Worm (Caenorhabditis elegans): ENCODE results near the gene srd-31.

The srd-31 gene

ce11 chrV:7675904-7676303 lies 41.3 kb upstream of the srd-31 start, which contains the start of gene C12D5.3:
TSS of gene C12D5.3 (plus strand) at chrV:7676204.
- no peak for TF ChIP-seq ttx-3 (tag; optimal IDR thresholded peaks at IDR 0.05)
- no peak for TF ChIP-seq ceh-14 (tag; optimal IDR thresholded peaks at IDR 0.05)
- no peak for TF ChIP-seq nhr-232 (tag; optimal IDR thresholded peaks at IDR 0.05)
- no peak for TF ChIP-seq ceh-19 (GFP tag; optimal IDR thresholded peaks at IDR 0.05)
- TF ChIP-seq pha-2 (tag; optimal IDR thresholded peaks at IDR 0.05): no peak

ce11 chrV:7672258-7672657 lies 37.7 kb upstream of the srd-31 start, which contains the start of gene C12D5.4:
TSS of gene C12D5.4 (plus strand) at chrV:7672558.
- no peak for TF ChIP-seq dve-1 (tag; optimal IDR thresholded peaks at IDR 0.05)

- TF ChIP-seq mec-3 (tag; optimal IDR thresholded peaks at IDR 0.05; ENCODE audit: borderline replicate concordance) (no peak), unc-42 (tag; optimal IDR thresholded peaks at IDR 0.05) (no peak), lim-6 (tag; optimal IDR thresholded peaks at IDR 0.05) (no peak), ceh-48 (tag; optimal IDR thresholded peaks at IDR 0.05) (no peak), hlh-30 (tag; optimal IDR thresholded peaks at IDR 0.05; ENCODE audit: insufficient read depth) (no peak), pqm-1 (tag; optimal IDR thresholded peaks at IDR 0.05) (no peak), K02D7.2 (tag; optimal IDR thresholded peaks at IDR 0.05) (no peak), C38D4.7 (GFP tag; optimal IDR thresholded peaks at IDR 0.05) (no peak), hlh-15 (tag; optimal IDR thresholded peaks at IDR 0.05) (no peak), fkh-10 (GFP tag; optimal IDR thresholded peaks at IDR 0.05) (no peak), ama-1 (optimal IDR thresholded peaks at IDR 0.05) (no peak), ceh-6 (GFP tag; optimal IDR thresholded peaks at IDR 0.05) (no peak), pha-2 (tag; optimal IDR thresholded peaks at IDR 0.05) (no peak), ceh-30 (tag; optimal IDR thresholded peaks at IDR 0.05) (no peak), elt-4 (tag; optimal IDR thresholded peaks at IDR 0.05) (no peak), ceh-19 (GFP tag; optimal IDR thresholded peaks at IDR 0.05) (no peak), syd-9 (tag; optimal IDR thresholded peaks at IDR 0.05) (no peak), hlh-8 (tag; optimal IDR thresholded peaks at IDR 0.05) (no peak), unc-86 (tag; optimal IDR thresholded peaks at IDR 0.05) (no peak)
Observed at ce11 chrV:7667940-7668339, 33.4 kb upstream of the srd-31 start, which contains the start of gene C12D5.5. TSS of gene C12D5.5 (plus strand) at chrV:7668240.

ce11 chrV:7653567-7653966 lies 19.0 kb upstream of the srd-31 start, which contains the start of gene srh-200:
TSS of gene srh-200 (minus strand) at chrV:7653667.
- no peak for TF ChIP-seq eyg-1 (tag; optimal IDR thresholded peaks at IDR 0.05)

ce11 chrV:7651757-7652156 lies 17.2 kb upstream of the srd-31 start, which contains the start of gene srh-234:
TSS of gene srh-234 (minus strand) at chrV:7651857.
- TF ChIP-seq ahr-1 (tag; optimal IDR thresholded peaks at IDR 0.05) (no peak), pat-9 (tag; optimal IDR thresholded peaks at IDR 0.05) (no peak), unc-55 (GFP tag; optimal IDR thresholded peaks at IDR 0.05) (no peak), hlh-8 (tag; optimal IDR thresholded peaks at IDR 0.05) (no peak), npax-4 (tag; optimal IDR thresholded peaks at IDR 0.05) (no peak), pros-1 (tag; optimal IDR thresholded peaks at IDR 0.05) (no peak), K09A11.1 (tag; optimal IDR thresholded peaks at IDR 0.05; ENCODE audit: insufficient read depth) (no peak)

ce11 chrV:7649963-7650362 lies 15.4 kb upstream of the srd-31 start:
- TF ChIP-seq unc-42 (tag; optimal IDR thresholded peaks at IDR 0.05) (no peak), ceh-14 (tag; optimal IDR thresholded peaks at IDR 0.05) (no peak), dve-1 (tag; optimal IDR thresholded peaks at IDR 0.05) (no peak), C08G9.2 (tag; optimal IDR thresholded peaks at IDR 0.05) (no peak), sox-2 (GFP tag; IDR thresholded peaks at IDR 0.05) (no peak), ztf-16 (tag; optimal IDR thresholded peaks at IDR 0.05) (no peak), lin-11 (tag; optimal IDR thresholded peaks at IDR 0.05) (no peak), pros-1 (tag; optimal IDR thresholded peaks at IDR 0.05) (no peak), zip-5 (tag; optimal IDR thresholded peaks at IDR 0.05) (no peak), hlh-15 (tag; optimal IDR thresholded peaks at IDR 0.05) (no peak), odd-2 (tag; optimal IDR thresholded peaks at IDR 0.05) (no peak), ttx-3 (tag; optimal IDR thresholded peaks at IDR 0.05) (no peak), npax-4 (tag; optimal IDR thresholded peaks at IDR 0.05) (no peak)
